Worm (Caenorhabditis elegans) whole organism, late embryonic: ENCODE data around the gene srx-121.
"Not testable (repeated sequence)": the region's sequence is repeated elsewhere in the genome, so short reads cannot be mapped to it uniquely, and the experiment has no call there.

Experiments used
- C38D4.7 ChIP-seq: fragments of 200-800 bp; sonication (Bioruptor generic); optimal IDR thresholded peaks from 2 replicates; lab custom pipeline; 2018; ENCODE audit warnings: mild to moderate bottlenecking, missing genetic modification characterization, moderate library complexity, missing compliant biosample characterization
- K02D7.2 ChIP-seq: sonication (generic microtip); optimal IDR thresholded peaks from 2 replicates; lab custom pipeline; 2017; ENCODE audit warnings: mild to moderate bottlenecking, missing genetic modification characterization, missing compliant biosample characterization
- K09A11.1 ChIP-seq: sonication (generic microtip); optimal IDR thresholded peaks from 2 replicates; lab custom pipeline; 2017; ENCODE audit warnings: antibody characterized with exemption, mild to moderate bottlenecking, missing genetic modification characterization, missing compliant biosample characterization; ENCODE audit not compliant: insufficient read depth
- ahr-1 ChIP-seq: sonication (generic microtip); optimal IDR thresholded peaks from 2 replicates; lab custom pipeline; 2016; ENCODE audit warnings: missing genetic modification characterization, missing compliant biosample characterization
- ama-1 ChIP-seq: fragments of 150-350 bp; optimal IDR thresholded peaks from 2 replicates; lab custom pipeline; 2014
- ceh-14 ChIP-seq: sonication (generic microtip); optimal IDR thresholded peaks from 2 replicates; lab custom pipeline; 2016; ENCODE audit warnings: missing genotype, missing genetic modification characterization, missing compliant biosample characterization
- ceh-19 ChIP-seq: fragments of 200-800 bp; sonication (Bioruptor generic); optimal IDR thresholded peaks from 2 replicates; lab custom pipeline; 2018; ENCODE audit warnings: mild to moderate bottlenecking, missing genetic modification characterization, missing compliant biosample characterization
- ceh-24 ChIP-seq: sonication (generic microtip); optimal IDR thresholded peaks from 2 replicates; lab custom pipeline; 2016; ENCODE audit warnings: mild to moderate bottlenecking, missing genetic modification characterization, missing compliant biosample characterization
- ceh-48 ChIP-seq: sonication (generic microtip); optimal IDR thresholded peaks from 2 replicates; lab custom pipeline; 2016; ENCODE audit warnings: missing genetic modification characterization, inconsistent platforms, missing compliant biosample characterization
- ceh-9 ChIP-seq: sonication (generic microtip); optimal IDR thresholded peaks from 2 replicates; lab custom pipeline; 2016; ENCODE audit warnings: mild to moderate bottlenecking, missing genetic modification characterization, inconsistent platforms, missing compliant biosample characterization
- che-1 ChIP-seq: sonication (generic microtip); optimal IDR thresholded peaks from 2 replicates; lab custom pipeline; 2016; ENCODE audit warnings: mild to moderate bottlenecking, missing genetic modification characterization, missing compliant biosample characterization
- elt-2 ChIP-seq: sonication (generic microtip); optimal IDR thresholded peaks from 2 replicates; lab custom pipeline; 2016; ENCODE audit warnings: missing genetic modification reagents, missing genetic modification characterization, missing compliant biosample characterization
- fax-1 ChIP-seq: sonication (generic microtip); optimal IDR thresholded peaks from 2 replicates; lab custom pipeline; 2016; ENCODE audit warnings: missing genotype, missing genetic modification characterization, missing compliant biosample characterization
- fkh-10 ChIP-seq: fragments of 150-350 bp; optimal IDR thresholded peaks from 2 replicates; lab custom pipeline; 2014; ENCODE audit warnings: missing biosample characterization, missing genetic modification reagents, missing genetic modification characterization
- hlh-15 ChIP-seq: sonication (generic microtip); optimal IDR thresholded peaks from 2 replicates; lab custom pipeline; 2016; ENCODE audit warnings: missing genetic modification characterization, missing compliant biosample characterization
- hlh-30 ChIP-seq: sonication (generic microtip); optimal IDR thresholded peaks from 2 replicates; lab custom pipeline; 2017; ENCODE audit warnings: antibody characterized with exemption, missing genetic modification characterization, missing compliant biosample characterization; ENCODE audit not compliant: insufficient read depth
- madf-2 ChIP-seq: sonication (generic microtip); optimal IDR thresholded peaks from 2 replicates; lab custom pipeline; 2017; ENCODE audit warnings: missing genetic modification characterization, missing compliant biosample characterization
- mec-3 ChIP-seq: sonication (generic microtip); optimal IDR thresholded peaks from 2 replicates; lab custom pipeline; 2016; ENCODE audit warnings: borderline replicate concordance, missing genetic modification characterization, missing compliant biosample characterization
- nhr-232 ChIP-seq: sonication (generic microtip); optimal IDR thresholded peaks from 2 replicates; lab custom pipeline; 2016; ENCODE audit warnings: missing genetic modification characterization, missing compliant biosample characterization
- npax-4 ChIP-seq: sonication (generic microtip); optimal IDR thresholded peaks from 2 replicates; lab custom pipeline; 2016; ENCODE audit warnings: missing genetic modification characterization, missing compliant biosample characterization
- odd-2 ChIP-seq: sonication (generic microtip); optimal IDR thresholded peaks from 2 replicates; lab custom pipeline; 2017; ENCODE audit warnings: antibody characterized with exemption, mild to moderate bottlenecking, missing genetic modification characterization, missing compliant biosample characterization
- pag-3 ChIP-seq: sonication (generic microtip); optimal IDR thresholded peaks from 2 replicates; lab custom pipeline; 2016; ENCODE audit warnings: missing compliant biosample characterization, missing genetic modification characterization, borderline replicate concordance
- pax-1 ChIP-seq: fragments of 150-350 bp; optimal IDR thresholded peaks from 2 replicates; lab custom pipeline; 2014; ENCODE audit warnings: missing biosample characterization, missing genetic modification characterization
- pros-1 ChIP-seq: fragments of 150-350 bp; optimal IDR thresholded peaks from 2 replicates; lab custom pipeline; 2014; ENCODE audit warnings: missing biosample characterization, missing genetic modification reagents, missing genetic modification characterization
- ref-2 ChIP-seq: sonication (generic microtip); optimal IDR thresholded peaks from 2 replicates; lab custom pipeline; 2016; ENCODE audit warnings: missing genetic modification characterization, missing compliant biosample characterization
- sox-2 ChIP-seq: fragments of 200-800 bp; sonication (Bioruptor generic); IDR thresholded peaks from 2 replicates; pipeline ENCODE4 v1.3.6; 2022; ENCODE audit warnings: missing genetic modification reagents, missing genetic modification characterization, missing compliant biosample characterization
- sox-4 ChIP-seq: sonication (generic microtip); optimal IDR thresholded peaks from 2 replicates; lab custom pipeline; 2017; ENCODE audit warnings: mild to moderate bottlenecking, missing genetic modification characterization, inconsistent platforms, missing compliant biosample characterization
- syd-9 ChIP-seq: sonication (generic microtip); optimal IDR thresholded peaks from 2 replicates; lab custom pipeline; 2016; ENCODE audit warnings: mild to moderate bottlenecking, missing genetic modification characterization, moderate library complexity, missing compliant biosample characterization
- unc-3 ChIP-seq, 2 experiments: fragments of 200-800 bp in 1 of 2; sonication (Bioruptor generic) in 1 of 2; sonication (generic microtip) in 1 of 2; conservative IDR thresholded peaks in 1 of 2; optimal IDR thresholded peaks in 1 of 2; 2 replicates each; pipeline versions ENCODE4 v1.3.6 to Lab custom; 2016 to 2022; ENCODE audit warnings: missing compliant biosample characterization in 2 of 2, missing genetic modification characterization in 2 of 2, missing genetic modification reagents in 1 of 2
- unc-55 ChIP-seq: sonication (generic microtip); optimal IDR thresholded peaks from 2 replicates; lab custom pipeline; 2017; ENCODE audit warnings: missing biosample characterization, missing genetic modification reagents, missing genetic modification characterization
- unc-86 ChIP-seq: sonication (generic microtip); optimal IDR thresholded peaks from 2 replicates; lab custom pipeline; 2016; ENCODE audit warnings: missing genetic modification characterization, missing compliant biosample characterization
- zip-5 ChIP-seq: sonication (generic microtip); optimal IDR thresholded peaks from 2 replicates; lab custom pipeline; 2016; ENCODE audit warnings: missing genetic modification characterization, missing compliant biosample characterization

The srx-121 gene

ce11 chrV:3396765-3397164 lies 24.2 kb upstream of the srx-121 start, which contains the start of gene T20D4.12:
Gene T20D4.12 (plus strand): TSS chrV:3397065.
- not testable (repeated sequence) for TF ChIP-seq hlh-30; ceh-24 (tag; lab: Kevin White, UChicago); ahr-1

ce11 chrV:3394694-3395240 lies 22.2 kb upstream of the srx-121 start, which contains the start of gene T20D4.15:
Gene T20D4.15 (minus strand): TSS chrV:3394744.
- no peak for TF ChIP-seq madf-2 (tag; lab: Kevin White, UChicago)

- TF ChIP-seq ama-1: no peak
- no peak for TF ChIP-seq C38D4.7
- no peak for TF ChIP-seq pax-1
- TF ChIP-seq unc-55: no peak
- no peak for TF ChIP-seq odd-2 (tag; lab: Kevin White, UChicago)
- no peak for TF ChIP-seq ceh-19 (GFP tag; lab: Kevin White, UChicago)
- no peak for TF ChIP-seq npax-4 (tag; lab: Kevin White, UChicago)
- no peak for TF ChIP-seq pag-3 (tag; lab: Kevin White, UChicago)
- no peak for TF ChIP-seq fkh-10 (GFP tag; lab: Kevin White, UChicago)
Observed at ce11 chrV:3394065-3394464, 21.5 kb upstream of the srx-121 start.

- no peak for TF ChIP-seq K09A11.1 (tag; lab: Kevin White, UChicago)
- TF ChIP-seq unc-55: no peak
- TF ChIP-seq ceh-19 (GFP tag; lab: Kevin White, UChicago): no peak
- TF ChIP-seq sox-4 (tag; lab: Kevin White, UChicago): no peak
- no peak for TF ChIP-seq pax-1
- TF ChIP-seq syd-9: no peak
- no peak for TF ChIP-seq npax-4 (tag; lab: Kevin White, UChicago)
- no peak for TF ChIP-seq pag-3 (tag; lab: Kevin White, UChicago)
- TF ChIP-seq hlh-30: no peak
Observed at ce11 chrV:3391005-3391404, 18.4 kb upstream of the srx-121 start.

ce11 chrV:3388299-3388698 lies 15.7 kb upstream of the srx-121 start:
- TF ChIP-seq zip-5: no peak
- no peak for TF ChIP-seq ama-1
- TF ChIP-seq unc-86 (tag; lab: Kevin White, UChicago): no peak
- no peak for TF ChIP-seq hlh-15 (tag; lab: Kevin White, UChicago)
- no peak for TF ChIP-seq nhr-232 (tag; lab: Kevin White, UChicago)
- TF ChIP-seq sox-2 (GFP tag; lab: Robert Waterston, UW): no peak
- TF ChIP-seq elt-2 (tag; lab: Kevin White, UChicago): no peak
- TF ChIP-seq unc-3 (GFP tag; conservative IDR thresholded peaks at IDR 0.05; lab: Robert Waterston, UW): no peak
- TF ChIP-seq unc-3 (tag; optimal IDR thresholded peaks at IDR 0.05; lab: Kevin White, UChicago): no peak
- no peak for TF ChIP-seq ref-2
- TF ChIP-seq pros-1: no peak
- no peak for TF ChIP-seq ceh-48 (tag; lab: Kevin White, UChicago)
- TF ChIP-seq ceh-14: no peak
- TF ChIP-seq odd-2 (tag; lab: Kevin White, UChicago): no peak
- TF ChIP-seq mec-3 (tag; lab: Kevin White, UChicago): no peak
- TF ChIP-seq fax-1 (tag; lab: Kevin White, UChicago): no peak
- TF ChIP-seq che-1: no peak
- no peak for TF ChIP-seq ceh-9 (tag; lab: Kevin White, UChicago)
- TF ChIP-seq K02D7.2 (tag; lab: Kevin White, UChicago): no peak
- no peak for TF ChIP-seq ceh-24 (tag; lab: Kevin White, UChicago)
